Worm (Caenorhabditis elegans): Measurements from ENCODE around the gene T05B9.2.

Gene T05B9.2

DNA sequence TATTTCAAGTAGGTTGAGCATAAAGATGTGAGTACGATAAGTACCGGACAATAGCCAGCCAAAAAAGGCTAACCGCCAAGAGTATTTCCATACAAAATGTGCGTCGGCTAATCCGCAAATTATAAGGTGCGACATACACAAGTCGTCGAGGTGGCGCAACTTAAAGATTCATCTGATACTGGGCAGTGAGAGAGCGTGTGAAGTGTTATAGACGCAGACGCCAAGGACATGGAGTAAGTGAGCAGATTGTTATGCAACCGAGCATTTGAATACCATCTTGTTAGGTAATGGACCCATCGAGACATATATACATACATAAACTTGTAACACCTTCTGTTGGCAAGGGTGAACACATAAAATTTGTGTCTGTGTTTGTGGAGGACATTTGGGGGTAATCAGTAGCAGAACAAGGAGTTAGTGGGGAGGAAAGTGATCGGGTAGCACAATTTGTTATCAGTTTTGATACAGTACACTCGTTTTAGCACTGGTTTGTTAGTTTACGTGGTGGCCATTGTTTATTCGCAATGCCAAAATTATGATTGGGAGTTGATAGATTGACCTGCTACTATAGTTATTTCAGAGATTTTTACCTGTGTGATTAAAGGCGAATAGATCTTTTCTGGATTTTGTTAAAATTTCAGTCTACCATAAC is 29.8 kb downstream of the T05B9.2 start:
- TF ChIP-seq D2030.7 (GFP tag; IDR thresholded peaks at IDR 0.05) (no peak), nhr-80 (tag; optimal IDR thresholded peaks at IDR 0.05) (peak; percentile 17)

DNA sequence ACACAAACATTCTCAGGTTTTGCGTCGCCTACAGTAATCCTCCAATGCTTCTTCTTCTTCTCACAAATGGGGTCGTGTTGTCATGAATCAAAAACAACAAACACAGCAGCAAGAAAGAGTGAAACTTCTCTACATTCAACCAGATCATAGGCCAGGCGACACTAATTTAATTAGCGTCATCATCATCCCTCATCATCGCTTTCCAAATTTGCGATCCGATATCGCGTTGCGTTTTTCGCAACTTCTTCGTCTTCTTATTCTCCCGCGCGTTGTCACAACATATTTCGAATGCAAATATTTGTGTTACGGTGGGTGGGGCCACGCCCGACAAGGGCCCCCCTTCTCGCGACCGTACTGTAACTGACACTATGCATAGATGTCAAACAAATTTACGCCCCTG is 30.8 kb downstream of the T05B9.2 start:
- TF ChIP-seq Y79H2A.3 (GFP tag; conservative IDR thresholded peaks at IDR 0.05) (no peak), bed-1 (GFP tag; IDR thresholded peaks at IDR 0.05) (no peak), F57A8.1 (GFP tag; optimal IDR thresholded peaks at IDR 0.05) (no peak), attf-3 (GFP tag; conservative IDR thresholded peaks at IDR 0.05) (no peak), Y67H2A.10 (GFP tag; conservative IDR thresholded peaks at IDR 0.05) (no peak), madf-6 (GFP tag; IDR thresholded peaks at IDR 0.05) (no peak), D2030.7 (GFP tag; IDR thresholded peaks at IDR 0.05) (no peak), aptf-3 (GFP tag; IDR thresholded peaks at IDR 0.05) (no peak), lin-40 (tag; optimal IDR thresholded peaks at IDR 0.05) (no peak), ccch-3 (GFP tag; optimal IDR thresholded peaks at IDR 0.05) (no peak), B0035.1 (tag; optimal IDR thresholded peaks at IDR 0.05) (no peak), T26A5.8 (tag; optimal IDR thresholded peaks at IDR 0.05) (no peak), sdz-38 (tag; optimal IDR thresholded peaks at IDR 0.05) (no peak), ceh-79 (tag; optimal IDR thresholded peaks at IDR 0.05) (no peak), snpc-3.4 (tag; optimal IDR thresholded peaks at IDR 0.05) (no peak), nfyb-1 (GFP tag; IDR thresholded peaks at IDR 0.05) (no peak), ztf-28 (GFP tag; IDR thresholded peaks at IDR 0.05) (no peak), hmg-20 (GFP tag; IDR thresholded peaks at IDR 0.05) (no peak)

DNA sequence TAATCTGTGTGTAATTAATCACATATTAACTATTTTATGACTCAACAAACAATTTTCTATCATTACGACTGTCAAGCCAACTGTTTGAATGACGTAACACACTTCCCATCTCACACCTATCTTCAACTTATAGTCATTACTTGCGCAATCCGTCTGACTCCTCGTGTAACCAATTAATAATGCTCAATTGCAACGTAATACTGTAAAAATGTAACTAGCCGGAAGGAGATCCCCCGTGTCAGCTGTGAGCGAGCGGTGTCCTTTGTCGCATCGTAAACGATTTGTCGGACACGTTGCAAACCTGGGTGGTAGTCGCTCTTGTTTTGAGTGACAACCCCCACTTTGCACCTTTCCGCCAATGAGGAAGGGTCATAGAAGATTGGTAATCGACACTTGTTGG is 32.5 kb downstream of the T05B9.2 start:
- no peak for TF ChIP-seq akir-1 (GFP tag; optimal IDR thresholded peaks at IDR 0.05)
- TF ChIP-seq unc-62 (GFP tag; optimal IDR thresholded peaks at IDR 0.05), result no peak
- no peak for TF ChIP-seq Y53F4B.3 (GFP tag; IDR thresholded peaks at IDR 0.05)
- no peak for TF ChIP-seq ceh-40 (GFP tag; IDR thresholded peaks at IDR 0.05)
- no peak for TF ChIP-seq Y79H2A.3 (GFP tag; conservative IDR thresholded peaks at IDR 0.05)
- TF ChIP-seq C17E4.6 (GFP tag; IDR thresholded peaks at IDR 0.05), result no peak
- no peak for TF ChIP-seq ztf-3 (GFP tag; optimal IDR thresholded peaks at IDR 0.05)
- no peak for TF ChIP-seq cebp-1 (GFP tag; IDR thresholded peaks at IDR 0.05)
- TF ChIP-seq cebp-1 (tag; optimal IDR thresholded peaks at IDR 0.05), result no peak
- TF ChIP-seq rec-8 (tag; optimal IDR thresholded peaks at IDR 0.05), result no peak
- no peak for TF ChIP-seq madf-3 (GFP tag; IDR thresholded peaks at IDR 0.05)
- no peak for TF ChIP-seq nhr-179 (tag; optimal IDR thresholded peaks at IDR 0.05)
- no peak for TF ChIP-seq F57A8.1 (GFP tag; optimal IDR thresholded peaks at IDR 0.05)
- TF ChIP-seq attf-6 (GFP tag; IDR thresholded peaks at IDR 0.05), result no peak

DNA sequence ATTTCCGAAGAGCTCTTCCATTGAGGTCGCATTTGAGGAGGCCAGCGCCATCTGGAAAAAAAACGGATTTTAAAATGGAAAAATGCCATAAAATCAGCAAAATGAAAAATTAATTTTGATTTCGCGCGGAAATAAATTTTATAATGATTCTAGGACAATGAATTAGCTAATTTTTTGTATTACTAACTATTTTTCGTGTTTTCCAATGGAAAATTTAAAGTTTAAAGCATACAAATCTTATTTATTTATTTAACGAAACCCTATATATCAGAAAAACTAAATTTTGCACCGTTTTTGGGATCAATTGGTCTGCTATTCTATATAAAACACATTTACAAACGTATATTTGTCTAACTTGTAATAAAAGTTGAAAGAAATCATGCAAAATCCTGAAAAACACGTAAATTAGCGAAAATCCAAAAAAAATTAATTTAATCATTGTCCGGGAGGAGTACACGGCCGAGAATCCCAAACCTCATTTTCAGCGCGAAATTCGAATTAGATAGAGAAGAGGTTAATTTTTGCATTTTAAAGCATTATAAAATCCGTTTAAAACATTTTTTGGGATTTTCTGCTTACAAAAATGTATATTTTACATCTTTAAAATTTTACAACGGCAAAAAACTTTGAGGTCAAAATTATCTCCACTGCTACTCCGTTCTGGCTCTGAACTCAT is 34.6 kb downstream of the T05B9.2 start, which contains the start of gene C47G2.3:
TSS of gene C47G2.3 (minus strand) at position 51 of the 676 bp plus-strand sequence.
- no peak for TF ChIP-seq let-526 (GFP tag; IDR thresholded peaks at IDR 0.05)
- TF ChIP-seq F10E7.11 (tag; optimal IDR thresholded peaks at IDR 0.05), result no peak
- TF ChIP-seq T26A5.8 (tag; optimal IDR thresholded peaks at IDR 0.05), result no peak
- no peak for TF ChIP-seq cebp-2 (GFP tag; IDR thresholded peaks at IDR 0.05)
- no peak for TF ChIP-seq Y67H2A.10 (GFP tag; conservative IDR thresholded peaks at IDR 0.05)
- peak in 1 of 3 experiments; percentile 78 for TF ChIP-seq lin-35 (GFP tag; optimal IDR thresholded peaks at IDR 0.05)
- TF ChIP-seq F33H1.4 (GFP tag; IDR thresholded peaks at IDR 0.05), result peak; percentile 43; the same call in 1 of the 2 replicates
- TF ChIP-seq bed-2 (GFP tag; IDR thresholded peaks at IDR 0.05), result 0 out of 2 replicates have a peak, but pooled peaks have one; percentile 51
- no peak for TF ChIP-seq zfh-2 (GFP tag; conservative IDR thresholded peaks at IDR 0.05)
- TF ChIP-seq nhr-179 (tag; optimal IDR thresholded peaks at IDR 0.05), result no peak
- TF ChIP-seq B0035.1 (tag; optimal IDR thresholded peaks at IDR 0.05), result no peak
- 0 out of 2 replicates have a peak, but pooled peaks have one; percentile 26 for TF ChIP-seq hmg-20 (GFP tag; IDR thresholded peaks at IDR 0.05)
- no peak for TF ChIP-seq lin-26 (GFP tag; IDR thresholded peaks at IDR 0.05)
- TF ChIP-seq ceh-40 (GFP tag; IDR thresholded peaks at IDR 0.05), result no peak
- TF ChIP-seq D2030.7 (GFP tag; IDR thresholded peaks at IDR 0.05), result peak; percentile 56
- TF ChIP-seq B0019.2 (GFP tag; conservative IDR thresholded peaks at IDR 0.05), result no peak
- no peak for TF ChIP-seq tbx-9 (tag; optimal IDR thresholded peaks at IDR 0.05; ENCODE audit: borderline replicate concordance)
- TF ChIP-seq atf-7 (tag; optimal IDR thresholded peaks at IDR 0.05), result no peak
